Fruit fly (Drosophila melanogaster) whole organism, embryonic: ENCODE results near the gene CG5902.

Source experiments
- Antp ChIP-seq: fragments of 200-800 bp; sonication (Bioruptor generic); optimal IDR thresholded peaks from 3 replicates; lab custom pipeline; 2016; ENCODE audit warnings: missing biosample characterization, missing genetic modification characterization
- Atf3 ChIP-seq: fragments of 200-800 bp; sonication (Bioruptor generic); optimal IDR thresholded peaks from 3 replicates; lab custom pipeline; 2016; ENCODE audit warnings: missing biosample characterization, missing genetic modification characterization
- CG10147 ChIP-seq: fragments of 200-800 bp; sonication (Bioruptor generic); optimal IDR thresholded peaks from 2 replicates; lab custom pipeline; 2019; ENCODE audit warnings: missing biosample characterization, mild to moderate bottlenecking, missing genetic modification characterization, moderate library complexity
- CG10209 ChIP-seq: fragments of 200-800 bp; sonication (Bioruptor generic); optimal IDR thresholded peaks from 3 replicates; lab custom pipeline; 2017; ENCODE audit warnings: missing biosample characterization, mild to moderate bottlenecking, missing genetic modification characterization, missing genetic modification reagents
- CG10979 ChIP-seq: fragments of 200-800 bp; sonication (Bioruptor generic); optimal IDR thresholded peaks from 2 replicates; lab custom pipeline; 2018; ENCODE audit warnings: missing biosample characterization, mild to moderate bottlenecking, missing genetic modification characterization, moderate library complexity
- CG11504 ChIP-seq: fragments of 200-800 bp; sonication (Bioruptor generic); optimal IDR thresholded peaks from 3 replicates; lab custom pipeline; 2019; ENCODE audit warnings: missing biosample characterization, mild to moderate bottlenecking, missing genetic modification characterization, moderate library complexity
- CG13775 ChIP-seq: fragments of 200-800 bp; sonication (Bioruptor generic); optimal IDR thresholded peaks from 3 replicates; lab custom pipeline; 2017; ENCODE audit warnings: missing biosample characterization, mild to moderate bottlenecking, missing genetic modification characterization
- CG18599 ChIP-seq: fragments of 200-800 bp; sonication (Bioruptor generic); optimal IDR thresholded peaks from 3 replicates; lab custom pipeline; 2017; ENCODE audit warnings: missing biosample characterization, missing genetic modification characterization, mild to moderate bottlenecking, moderate library complexity, missing genetic modification reagents
- CG2202 ChIP-seq: fragments of 200-800 bp; sonication (Bioruptor generic); optimal IDR thresholded peaks from 2 replicates; lab custom pipeline; 2018; ENCODE audit warnings: missing biosample characterization, mild to moderate bottlenecking, missing genetic modification characterization
- CG3065 ChIP-seq: fragments of 200-800 bp; sonication (Bioruptor generic); optimal IDR thresholded peaks from 2 replicates; lab custom pipeline; 2016; ENCODE audit warnings: missing biosample characterization, missing genetic modification characterization
- CG33213 ChIP-seq: fragments of 200-800 bp; sonication (Bioruptor generic); optimal IDR thresholded peaks from 3 replicates; lab custom pipeline; 2016; ENCODE audit warnings: missing biosample characterization, missing genetic modification characterization
- CG34224 ChIP-seq: fragments of 200-800 bp; sonication (Bioruptor generic); IDR thresholded peaks from 3 replicates; pipeline ENCODE4 v1.3.6; 2022; ENCODE audit warnings: missing biosample characterization, missing genetic modification characterization; ENCODE audit not compliant: partially characterized antibody
- CG34422 ChIP-seq: fragments of 200-800 bp; sonication (Bioruptor generic); IDR thresholded peaks from 3 replicates; pipeline ENCODE4 v1.3.6; 2022; ENCODE audit warnings: missing biosample characterization, missing genetic modification characterization
- CG4424 ChIP-seq: fragments of 200-800 bp; sonication (Bioruptor generic); optimal IDR thresholded peaks from 3 replicates; lab custom pipeline; 2016; ENCODE audit warnings: missing biosample characterization, missing genetic modification characterization
- CG6254 ChIP-seq: fragments of 200-800 bp; sonication (Bioruptor generic); optimal IDR thresholded peaks from 3 replicates; lab custom pipeline; 2017; ENCODE audit warnings: mild to moderate bottlenecking, missing biosample characterization, missing genetic modification reagents, missing genetic modification characterization
- CG7271 ChIP-seq: fragments of 200-800 bp; sonication (Bioruptor generic); optimal IDR thresholded peaks from 2 replicates; lab custom pipeline; 2018; ENCODE audit warnings: missing biosample characterization, mild to moderate bottlenecking, missing genetic modification characterization, moderate library complexity
- CG8388 ChIP-seq: fragments of 200-800 bp; sonication (Bioruptor generic); optimal IDR thresholded peaks from 2 replicates; lab custom pipeline; 2019; ENCODE audit warnings: missing biosample characterization, mild to moderate bottlenecking, missing genetic modification characterization, moderate library complexity
- CG9817 ChIP-seq: fragments of 200-800 bp; sonication (Bioruptor generic); optimal IDR thresholded peaks from 2 replicates; lab custom pipeline; 2018; ENCODE audit warnings: missing biosample characterization, mild to moderate bottlenecking, missing genetic modification characterization, moderate library complexity
- Dip3 ChIP-seq: fragments of 200-800 bp; sonication (Bioruptor generic); optimal IDR thresholded peaks from 3 replicates; lab custom pipeline; 2016; ENCODE audit warnings: missing biosample characterization, missing genetic modification characterization
- GATAe ChIP-seq: fragments of 200-800 bp; sonication (Bioruptor generic); conservative IDR thresholded peaks from 2 replicates; pipeline ENCODE4 v1.3.6; 2022; ENCODE audit warnings: missing biosample characterization, missing genetic modification characterization
- Jarid2 ChIP-seq: fragments of 200-800 bp; sonication (Bioruptor generic); optimal IDR thresholded peaks from 3 replicates; lab custom pipeline; 2017; ENCODE audit warnings: mild to moderate bottlenecking, missing biosample characterization, missing genetic modification reagents, missing genetic modification characterization
- MBD-R2 ChIP-seq: fragments of 200-800 bp; sonication (Bioruptor generic); IDR thresholded peaks from 2 replicates; pipeline ENCODE4 v1.3.6; 2022; ENCODE audit warnings: missing biosample characterization, missing genetic modification characterization
- Mad ChIP-seq: fragments of 200-800 bp; sonication (Bioruptor generic); optimal IDR thresholded peaks from 2 replicates; lab custom pipeline; 2016; ENCODE audit warnings: missing biosample characterization, missing genetic modification characterization
- NfI ChIP-seq: fragments of 200-800 bp; sonication (Bioruptor generic); optimal IDR thresholded peaks from 3 replicates; lab custom pipeline; 2018; ENCODE audit warnings: missing biosample characterization, mild to moderate bottlenecking, missing genetic modification characterization, moderate library complexity
- Vsx1 ChIP-seq: fragments of 200-800 bp; sonication (Bioruptor generic); optimal IDR thresholded peaks from 2 replicates; lab custom pipeline; 2017; ENCODE audit warnings: missing biosample characterization, mild to moderate bottlenecking, missing genetic modification characterization, missing genetic modification reagents
- cato ChIP-seq: fragments of 200-800 bp; sonication (Bioruptor generic); optimal IDR thresholded peaks from 2 replicates; lab custom pipeline; 2016; ENCODE audit warnings: missing biosample characterization, missing genetic modification characterization, borderline replicate concordance
- caup ChIP-seq: fragments of 200-800 bp; sonication (Bioruptor generic); optimal IDR thresholded peaks from 3 replicates; lab custom pipeline; 2017; ENCODE audit warnings: missing biosample characterization, mild to moderate bottlenecking, missing genetic modification characterization, moderate library complexity; ENCODE audit not compliant: severe bottlenecking
- ci ChIP-seq: fragments of 200-800 bp; sonication (Bioruptor generic); IDR thresholded peaks from 3 replicates; pipeline ENCODE4 v1.3.6; 2022; ENCODE audit warnings: missing biosample characterization, missing genetic modification characterization
- crp ChIP-seq, 2 experiments: fragments of 200-800 bp; sonication (Bioruptor generic); optimal IDR thresholded peaks; 2 replicates in 1 of 2; 3 replicates in 1 of 2; lab custom pipeline; 2017; ENCODE audit warnings: missing biosample characterization in 2 of 2, missing genetic modification characterization in 2 of 2, mild to moderate bottlenecking in 1 of 2, moderate library complexity in 1 of 2
- dati ChIP-seq: fragments of 200-800 bp; sonication (Bioruptor generic); IDR thresholded peaks from 2 replicates; pipeline ENCODE4 v1.3.6; 2022; ENCODE audit warnings: missing biosample characterization, missing genetic modification characterization
- en ChIP-seq: fragments of 200-800 bp; sonication (Bioruptor generic); optimal IDR thresholded peaks from 2 replicates; lab custom pipeline; 2016; ENCODE audit warnings: missing biosample characterization, missing genetic modification characterization
- fu2 ChIP-seq: fragments of 200-800 bp; sonication (Bioruptor generic); optimal IDR thresholded peaks from 2 replicates; lab custom pipeline; 2016; ENCODE audit warnings: missing biosample characterization, missing genetic modification characterization
- grau ChIP-seq: fragments of 200-800 bp; optimal IDR thresholded peaks from 3 replicates; lab custom pipeline; 2019; ENCODE audit warnings: missing biosample characterization, mild to moderate bottlenecking, missing genetic modification characterization, moderate library complexity
- hkb ChIP-seq, 2 experiments: fragments of 200-800 bp in 1 of 2; fragments of >200 bp in 1 of 2; sonication (Bioruptor generic) in 1 of 2; IDR thresholded peaks in 1 of 2; optimal IDR thresholded peaks in 1 of 2; 2 replicates each; pipeline versions ENCODE4 v1.3.6 to Lab custom; 2017 to 2022; ENCODE audit warnings: missing biosample characterization in 1 of 2, missing genetic modification characterization in 1 of 2
- lov ChIP-seq, 2 experiments: fragments of 200-800 bp in 1 of 2; fragments of >200 bp in 1 of 2; sonication (Bioruptor generic) in 1 of 2; IDR thresholded peaks in 1 of 2; optimal IDR thresholded peaks in 1 of 2; 2 replicates in 1 of 2; 3 replicates in 1 of 2; pipeline versions ENCODE4 v1.3.6 to Lab custom; 2017 to 2022; ENCODE audit warnings: missing biosample characterization in 1 of 2, missing genetic modification characterization in 1 of 2
- mld ChIP-seq: fragments of 200-800 bp; sonication (Bioruptor generic); IDR thresholded peaks from 3 replicates; pipeline ENCODE4 v1.3.6; 2022; ENCODE audit warnings: missing biosample characterization, missing genetic modification characterization; ENCODE audit not compliant: partially characterized antibody
- pan ChIP-seq, 4 experiments: fragments of >200 bp in 3 of 4; fragments of 200-800 bp in 1 of 4; sonication (Bioruptor generic) in 1 of 4; optimal IDR thresholded peaks in 3 of 4; IDR thresholded peaks in 1 of 4; 2 replicates each; pipeline versions ENCODE4 v1.3.6 to Lab custom; 2017 to 2022; ENCODE audit warnings: missing biosample characterization in 2 of 4, missing genetic modification characterization in 2 of 4, mixed read lengths in 1 of 4
- repo ChIP-seq: fragments of 200-800 bp; sonication (Bioruptor generic); optimal IDR thresholded peaks from 2 replicates; lab custom pipeline; 2016; ENCODE audit warnings: missing biosample characterization, missing genetic modification characterization
- rib ChIP-seq: fragments of 200-800 bp; sonication (Bioruptor generic); IDR thresholded peaks from 2 replicates; pipeline ENCODE4 v1.3.6; 2022; ENCODE audit warnings: missing biosample characterization, missing genetic modification characterization
- salm ChIP-seq: fragments of 200-800 bp; sonication (Bioruptor generic); optimal IDR thresholded peaks from 2 replicates; lab custom pipeline; 2018; ENCODE audit warnings: missing biosample characterization, mild to moderate bottlenecking, missing genetic modification characterization
- scrt ChIP-seq: fragments of 200-800 bp; sonication (Bioruptor generic); optimal IDR thresholded peaks from 2 replicates; lab custom pipeline; 2018; ENCODE audit warnings: missing biosample characterization, mild to moderate bottlenecking, missing genetic modification characterization, moderate library complexity
- shn ChIP-seq: fragments of 200-800 bp; sonication (Bioruptor generic); optimal IDR thresholded peaks from 3 replicates; lab custom pipeline; 2016; ENCODE audit warnings: missing biosample characterization, missing genetic modification characterization
- slp2 ChIP-seq: fragments of 200-800 bp; sonication (Bioruptor generic); optimal IDR thresholded peaks from 2 replicates; lab custom pipeline; 2016; ENCODE audit warnings: missing biosample characterization, missing genetic modification characterization
- sob ChIP-seq: fragments of 200-800 bp; sonication (Bioruptor generic); IDR thresholded peaks from 2 replicates; pipeline ENCODE4 v1.3.6; 2022; ENCODE audit warnings: missing biosample characterization, missing genetic modification characterization
- usp ChIP-seq: fragments of >200 bp; optimal IDR thresholded peaks from 2 replicates; lab custom pipeline; 2017; ENCODE audit warnings: missing biosample characterization, missing genetic modification characterization
- wek ChIP-seq: fragments of 200-800 bp; sonication (Bioruptor generic); optimal IDR thresholded peaks from 3 replicates; lab custom pipeline; 2018; ENCODE audit warnings: missing biosample characterization, mild to moderate bottlenecking, missing genetic modification characterization, moderate library complexity
- zen2 ChIP-seq: fragments of 200-800 bp; sonication (Bioruptor generic); IDR thresholded peaks from 3 replicates; pipeline ENCODE4 v1.3.6; 2022; ENCODE audit warnings: missing biosample characterization, missing genetic modification characterization; ENCODE audit not compliant: partially characterized antibody

CG5902 gene

DNA sequence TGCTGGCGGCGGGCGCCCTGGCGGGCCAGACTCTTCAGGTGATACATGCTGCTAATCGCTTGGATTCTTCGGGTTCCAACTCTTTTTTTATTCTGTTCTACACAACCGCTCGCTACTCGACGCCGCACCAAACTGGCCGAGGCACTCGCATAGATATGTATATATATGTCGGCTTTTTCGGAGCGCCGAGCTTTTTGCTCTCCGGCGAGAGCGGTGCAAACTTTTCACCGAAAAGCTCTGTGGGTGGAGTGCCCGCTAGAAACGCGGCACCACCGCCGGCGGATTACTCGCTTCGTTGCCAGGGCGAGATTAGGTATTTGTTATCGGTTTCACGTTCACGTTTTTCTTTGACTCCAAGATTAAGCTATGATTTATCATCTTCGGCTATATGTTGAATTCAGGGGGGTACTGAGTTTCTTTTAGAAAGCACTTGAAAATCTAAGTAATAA lies 43.5 kb upstream of the CG5902 start, which contains the start of gene Gdh (continued):
- TF ChIP-seq CG4424 (GFP tag; lab: Kevin White, UChicago), result no peak
- TF ChIP-seq fu2 (GFP tag; lab: Kevin White, UChicago), result no peak
- TF ChIP-seq CG7271, result no peak
- TF ChIP-seq NfI (GFP tag; lab: Kevin White, UChicago), result peak; percentile 26
- no peak for TF ChIP-seq mld (GFP tag; lab: Robert Waterston, UW)
- TF ChIP-seq shn (GFP tag; lab: Kevin White, UChicago), result no peak
- no peak for TF ChIP-seq lov (optimal IDR thresholded peaks at IDR 0.05; lab: Kevin White, UChicago)
- TF ChIP-seq lov (GFP tag; IDR thresholded peaks at IDR 0.05; lab: Robert Waterston, UW), result no peak
- peak; percentile 55 for TF ChIP-seq CG18599 (GFP tag; lab: Kevin White, UChicago)
- TF ChIP-seq CG34422 (GFP tag; lab: Robert Waterston, UW), result peak; percentile 75; the same call in 1 of the 3 replicates
- TF ChIP-seq slp2 (GFP tag; lab: Kevin White, UChicago), result no peak
- TF ChIP-seq MBD-R2 (GFP tag; lab: Robert Waterston, UW), result peak; percentile 14; the same call in 1 of the 2 replicates
- peak; percentile 5 for TF ChIP-seq Dip3
- no peak for TF ChIP-seq CG2202 (tag; lab: Kevin White, UChicago)
- TF ChIP-seq sob (GFP tag; lab: Robert Waterston, UW), result peak; percentile 43; the same call in 1 of the 2 replicates
- TF ChIP-seq CG10979 (tag; lab: Kevin White, UChicago), result no peak
- TF ChIP-seq CG10147 (GFP tag; lab: Kevin White, UChicago), result peak; percentile 35
- TF ChIP-seq GATAe (GFP tag; lab: Robert Waterston, UW), result 0 out of 2 replicates have a peak, but pooled peaks have one; percentile 22
- no peak for TF ChIP-seq en (GFP tag; lab: Kevin White, UChicago)
- peak; percentile 65 for TF ChIP-seq scrt
- peak; percentile 76; the same call in 2 of the 3 replicates for TF ChIP-seq zen2 (GFP tag; lab: Robert Waterston, UW)
- no peak for TF ChIP-seq Atf3
- TF ChIP-seq CG33213 (GFP tag; lab: Kevin White, UChicago), result no peak
- TF ChIP-seq dati (GFP tag; lab: Robert Waterston, UW), result no peak
- no peak for TF ChIP-seq usp (GFP tag; lab: Kevin White, UChicago)
- peak; percentile 76 for TF ChIP-seq ci (GFP tag; lab: Robert Waterston, UW)
- peak; percentile 96 for TF ChIP-seq Jarid2
- TF ChIP-seq CG6254 (GFP tag; lab: Kevin White, UChicago), result no peak
- TF ChIP-seq crp (GFP tag; optimal IDR thresholded peaks at IDR 0.05; lab: Kevin White, UChicago), result no peak
- no peak for TF ChIP-seq CG11504
- peak; percentile 64 for TF ChIP-seq caup
- TF ChIP-seq grau (tag; lab: Kevin White, UChicago), result peak; percentile 12
- TF ChIP-seq repo (GFP tag; lab: Kevin White, UChicago), result no peak
- TF ChIP-seq cato (GFP tag; lab: Kevin White, UChicago), result no peak
- no peak for TF ChIP-seq pan (optimal IDR thresholded peaks at IDR 0.05; lab: Kevin White, UChicago)
- peak in 1 of 2 experiments; percentile 34 for TF ChIP-seq pan (GFP tag; optimal IDR thresholded peaks at IDR 0.05 in 1 of 2, IDR thresholded peaks at IDR 0.05 in 1 of 2)
- no peak for TF ChIP-seq wek
- no peak for TF ChIP-seq hkb (optimal IDR thresholded peaks at IDR 0.05; lab: Kevin White, UChicago)
- peak; percentile 55; the same call in 1 of the 2 replicates for TF ChIP-seq hkb (GFP tag; IDR thresholded peaks at IDR 0.05; lab: Robert Waterston, UW)
- no peak for TF ChIP-seq salm (tag; lab: Kevin White, UChicago)
- no peak for TF ChIP-seq CG13775 (GFP tag; lab: Kevin White, UChicago)
- no peak for TF ChIP-seq CG8388 (GFP tag; lab: Kevin White, UChicago)
- no peak for TF ChIP-seq CG10209
- no peak for TF ChIP-seq CG9817
- TF ChIP-seq Antp, result no peak
- no peak for TF ChIP-seq CG3065 (GFP tag; lab: Kevin White, UChicago)
- peak; percentile 54; the same call in 1 of the 3 replicates for TF ChIP-seq CG34224 (GFP tag; lab: Robert Waterston, UW)
- no peak for TF ChIP-seq Mad (GFP tag; lab: Kevin White, UChicago)
- no peak for TF ChIP-seq Vsx1 (GFP tag; lab: Kevin White, UChicago)
- 0 out of 2 replicates have a peak, but pooled peaks have one; percentile 49 for TF ChIP-seq rib (GFP tag; lab: Robert Waterston, UW)
